Fruit fly (Drosophila melanogaster): ENCODE measurements around the gene skd.

The skd gene

DNA sequence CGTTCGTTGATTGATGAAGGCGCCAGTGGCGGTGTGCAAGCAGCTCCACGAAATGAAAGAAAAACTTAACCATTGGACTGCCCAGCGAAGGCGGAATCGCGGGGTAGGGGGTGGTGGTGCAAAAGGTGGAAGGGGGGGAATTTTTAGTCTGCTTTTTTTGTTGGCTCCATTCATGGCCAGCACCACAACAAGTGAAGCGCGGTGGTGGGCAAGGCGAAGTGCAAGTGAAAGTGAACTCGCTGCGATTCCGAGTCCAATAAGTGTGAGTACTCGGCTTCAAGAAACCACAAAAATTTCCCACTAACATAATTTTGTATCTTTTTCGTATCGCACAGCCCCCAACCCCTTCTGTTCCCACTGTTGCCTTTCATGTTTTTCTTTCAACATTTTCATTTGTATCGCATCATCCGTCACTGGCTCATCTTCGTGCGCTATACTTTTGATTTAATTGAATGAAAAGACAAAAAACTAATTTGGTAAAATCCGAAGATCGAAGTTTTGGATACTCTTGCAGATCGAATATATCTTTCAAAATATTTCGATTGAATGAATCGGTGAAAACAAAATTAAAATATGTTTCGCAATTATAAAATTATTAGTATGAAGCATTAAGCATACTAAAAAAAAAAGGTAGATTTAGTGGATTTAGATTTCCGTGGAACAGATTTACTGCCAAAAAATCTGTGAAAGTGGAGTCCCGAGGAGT, 27.1 kb upstream of the skd start:
- TF ChIP-seq CG11504 (tag; optimal IDR thresholded peaks at IDR 0.05): peak; percentile 3
- no peak for TF ChIP-seq Hey (tag; optimal IDR thresholded peaks at IDR 0.05)
- TF ChIP-seq CG30403 (GFP tag; optimal IDR thresholded peaks at IDR 0.05): no peak
- TF ChIP-seq Ets65A (GFP tag): no peak
- TF ChIP-seq Doc2 (GFP tag; IDR thresholded peaks at IDR 0.05): no peak
- TF ChIP-seq CG9437 (GFP tag; optimal IDR thresholded peaks at IDR 0.05): no peak
- TF ChIP-seq CG9609 (GFP tag; optimal IDR thresholded peaks at IDR 0.05): no peak
- no peak for TF ChIP-seq ato (GFP tag; IDR thresholded peaks at IDR 0.05; ENCODE audit: partially characterized antibody)
- 0 out of 3 replicates have a peak, but pooled peaks have one; percentile 4 for TF ChIP-seq jigr1 (GFP tag; IDR thresholded peaks at IDR 0.05)
- no peak for TF ChIP-seq CG15514 (GFP tag; optimal IDR thresholded peaks at IDR 0.05)
- TF ChIP-seq hbn (GFP tag; IDR thresholded peaks at IDR 0.05; ENCODE audit: partially characterized antibody): no peak
- no peak for TF ChIP-seq D19B (GFP tag; optimal IDR thresholded peaks at IDR 0.05)
- no peak for TF ChIP-seq mirr (GFP tag; optimal IDR thresholded peaks at IDR 0.05)
- no peak for TF ChIP-seq Ravus (GFP tag; IDR thresholded peaks at IDR 0.05)
- no peak for TF ChIP-seq pfk (GFP tag; optimal IDR thresholded peaks at IDR 0.05)
- TF ChIP-seq Meics (GFP tag; optimal IDR thresholded peaks at IDR 0.05): no peak
- no peak for TF ChIP-seq sisA (GFP tag; IDR thresholded peaks at IDR 0.05)
- TF ChIP-seq Fer3 (tag; optimal IDR thresholded peaks at IDR 0.05): no peak
- TF ChIP-seq slbo (GFP tag; IDR thresholded peaks at IDR 0.05): no peak
- no peak for TF ChIP-seq stc (GFP tag; IDR thresholded peaks at IDR 0.05)
- TF ChIP-seq stwl (tag; optimal IDR thresholded peaks at IDR 0.05): no peak
- TF ChIP-seq Sox102F (GFP tag; optimal IDR thresholded peaks at IDR 0.05): peak; percentile 21
- no peak for TF ChIP-seq CG16815 (GFP tag; optimal IDR thresholded peaks at IDR 0.05)
- peak; percentile 86 for TF ChIP-seq Blimp-1 (GFP tag; optimal IDR thresholded peaks at IDR 0.05)
- TF ChIP-seq CG11723 (GFP tag; optimal IDR thresholded peaks at IDR 0.05): no peak
- no peak for TF ChIP-seq CTCF (GFP tag; optimal IDR thresholded peaks at IDR 0.05)
- TF ChIP-seq Oaz (GFP tag; IDR thresholded peaks at IDR 0.05): no peak
- TF ChIP-seq CG17359 (tag; optimal IDR thresholded peaks at IDR 0.05): no peak
- no peak for TF ChIP-seq dm (GFP tag; optimal IDR thresholded peaks at IDR 0.05)
- TF ChIP-seq sqz (GFP tag; optimal IDR thresholded peaks at IDR 0.05): no peak
- no peak for TF ChIP-seq dan (GFP tag; IDR thresholded peaks at IDR 0.05)
- TF ChIP-seq fd3F (GFP tag; optimal IDR thresholded peaks at IDR 0.05): no peak
- no peak for TF ChIP-seq Six4 (GFP tag; optimal IDR thresholded peaks at IDR 0.05)
- TF ChIP-seq Adf1 (GFP tag; IDR thresholded peaks at IDR 0.05): no peak
- TF ChIP-seq pros (GFP tag; optimal IDR thresholded peaks at IDR 0.05): no peak
- TF ChIP-seq Kr (GFP tag; optimal IDR thresholded peaks at IDR 0.05): no peak
- TF ChIP-seq Dll (GFP tag; IDR thresholded peaks at IDR 0.05; ENCODE audit: partially characterized antibody): no peak
- peak; percentile 41 for TF ChIP-seq CG10543 (GFP tag; optimal IDR thresholded peaks at IDR 0.05)
- TF ChIP-seq bigmax (GFP tag; optimal IDR thresholded peaks at IDR 0.05): no peak
- TF ChIP-seq MESR4 (GFP tag; optimal IDR thresholded peaks at IDR 0.05): no peak
- TF ChIP-seq CG2202 (tag; optimal IDR thresholded peaks at IDR 0.05): no peak
- TF ChIP-seq insv (GFP tag; optimal IDR thresholded peaks at IDR 0.05): no peak
- TF ChIP-seq Sox100B (GFP tag; optimal IDR thresholded peaks at IDR 0.05): peak; percentile 17
- TF ChIP-seq schlank (tag; optimal IDR thresholded peaks at IDR 0.05): no peak
- TF ChIP-seq fd102C (GFP tag; optimal IDR thresholded peaks at IDR 0.05): no peak
- no peak for TF ChIP-seq sc (optimal IDR thresholded peaks at IDR 0.05)
- TF ChIP-seq sc (GFP tag; optimal IDR thresholded peaks at IDR 0.05): no peak
- no peak for TF ChIP-seq bowl (GFP tag; IDR thresholded peaks at IDR 0.05)
- 0 out of 2 replicates have a peak, but pooled peaks have one; percentile 6 for TF ChIP-seq CG14014 (GFP tag; IDR thresholded peaks at IDR 0.05)
- TF ChIP-seq Gug (GFP tag; IDR thresholded peaks at IDR 0.05): no peak
- TF ChIP-seq CG2116 (GFP tag; optimal IDR thresholded peaks at IDR 0.05): no peak
